Fruit fly (Drosophila melanogaster) whole organism, embryonic: ENCODE data around the gene CG17777.

Experiments used
- Antp ChIP-seq: fragments of 200-800 bp; sonication (Bioruptor generic); optimal IDR thresholded peaks from 3 replicates; lab custom pipeline; 2016; ENCODE audit warnings: missing biosample characterization, missing genetic modification characterization
- Bgb ChIP-seq: fragments of 200-800 bp; sonication (Bioruptor generic); IDR thresholded peaks from 2 replicates; pipeline ENCODE4 v1.3.6; 2022; ENCODE audit warnings: missing biosample characterization, missing genetic modification characterization; ENCODE audit not compliant: partially characterized antibody
- Blimp-1 ChIP-seq: fragments of 200-800 bp; sonication (Bioruptor generic); optimal IDR thresholded peaks from 3 replicates; lab custom pipeline; 2018; ENCODE audit warnings: missing biosample characterization, missing genetic modification characterization, mild to moderate bottlenecking, moderate library complexity, missing genetic modification reagents
- BtbVII ChIP-seq: fragments of 200-800 bp; sonication (Bioruptor generic); optimal IDR thresholded peaks from 3 replicates; lab custom pipeline; 2017; ENCODE audit warnings: missing biosample characterization, mild to moderate bottlenecking, missing genetic modification characterization
- CG10654 ChIP-seq: fragments of 200-800 bp; sonication (Bioruptor generic); optimal IDR thresholded peaks from 2 replicates; lab custom pipeline; 2016; ENCODE audit warnings: missing biosample characterization, missing genetic modification characterization
- CG10959 ChIP-seq: fragments of 200-800 bp; sonication (Bioruptor generic); IDR thresholded peaks from 2 replicates; pipeline ENCODE4 v1.3.6; 2022; ENCODE audit warnings: missing biosample characterization, missing genetic modification characterization
- CG12071 ChIP-seq: fragments of 200-800 bp; sonication (Bioruptor generic); optimal IDR thresholded peaks from 3 replicates; lab custom pipeline; 2018; ENCODE audit warnings: missing biosample characterization, mild to moderate bottlenecking, missing genetic modification characterization
- CG12219 ChIP-seq: fragments of 200-800 bp; sonication (Bioruptor generic); optimal IDR thresholded peaks from 3 replicates; lab custom pipeline; 2018; ENCODE audit warnings: missing biosample characterization, mild to moderate bottlenecking, missing genetic modification characterization
- CG13624 ChIP-seq: fragments of 200-800 bp; sonication (Bioruptor generic); optimal IDR thresholded peaks from 2 replicates; lab custom pipeline; 2016; ENCODE audit warnings: missing biosample characterization, missing genetic modification characterization
- CG14050 ChIP-seq: fragments of 200-800 bp; sonication (Bioruptor generic); IDR thresholded peaks from 3 replicates; pipeline ENCODE4 v1.3.6; 2022; ENCODE audit warnings: missing biosample characterization, missing genetic modification characterization
- CG15011 ChIP-seq: fragments of 200-800 bp; sonication (Bioruptor generic); optimal IDR thresholded peaks from 3 replicates; lab custom pipeline; 2018; ENCODE audit warnings: missing biosample characterization, mild to moderate bottlenecking, missing genetic modification characterization
- CG15269 ChIP-seq: fragments of 200-800 bp; sonication (Bioruptor generic); optimal IDR thresholded peaks from 2 replicates; lab custom pipeline; 2018; ENCODE audit warnings: missing biosample characterization, mild to moderate bottlenecking, missing genetic modification characterization, moderate library complexity
- CG1602 ChIP-seq: fragments of 200-800 bp; sonication (Bioruptor generic); optimal IDR thresholded peaks from 3 replicates; lab custom pipeline; 2016; ENCODE audit warnings: missing biosample characterization, missing genetic modification characterization
- CG16779 ChIP-seq: fragments of 200-800 bp; sonication (Bioruptor generic); IDR thresholded peaks from 2 replicates; pipeline ENCODE4 v1.3.6; 2022; ENCODE audit warnings: missing biosample characterization, missing genetic modification characterization
- CG16863 ChIP-seq: fragments of 200-800 bp; sonication (Bioruptor generic); optimal IDR thresholded peaks from 3 replicates; lab custom pipeline; 2016; ENCODE audit warnings: missing biosample characterization, missing genetic modification characterization
- CG18262 ChIP-seq: fragments of 200-800 bp; optimal IDR thresholded peaks from 3 replicates; lab custom pipeline; 2019; ENCODE audit warnings: missing biosample characterization, mild to moderate bottlenecking, missing genetic modification characterization, moderate library complexity
- CG18619 ChIP-seq: fragments of 200-800 bp; sonication (Bioruptor generic); optimal IDR thresholded peaks from 3 replicates; lab custom pipeline; 2017; ENCODE audit warnings: missing biosample characterization, mild to moderate bottlenecking, missing genetic modification characterization
- CG2712 ChIP-seq: fragments of 200-800 bp; optimal IDR thresholded peaks from 3 replicates; lab custom pipeline; 2019; ENCODE audit warnings: missing biosample characterization, mild to moderate bottlenecking, missing genetic modification characterization, moderate library complexity
- CG30431 ChIP-seq: fragments of 200-800 bp; sonication (Bioruptor generic); optimal IDR thresholded peaks from 2 replicates; lab custom pipeline; 2017; ENCODE audit warnings: missing biosample characterization, missing genetic modification characterization
- CG31388 ChIP-seq: fragments of 200-800 bp; sonication (Bioruptor generic); optimal IDR thresholded peaks from 2 replicates; lab custom pipeline; 2016; ENCODE audit warnings: missing biosample characterization, missing genetic modification characterization
- CG34224 ChIP-seq: fragments of 200-800 bp; sonication (Bioruptor generic); IDR thresholded peaks from 3 replicates; pipeline ENCODE4 v1.3.6; 2022; ENCODE audit warnings: missing biosample characterization, missing genetic modification characterization; ENCODE audit not compliant: partially characterized antibody
- CG4730 ChIP-seq: fragments of 200-800 bp; sonication (Bioruptor generic); IDR thresholded peaks from 2 replicates; pipeline ENCODE4 v1.3.6; 2022; ENCODE audit warnings: missing biosample characterization, missing genetic modification characterization
- CG4820 ChIP-seq: fragments of 200-800 bp; sonication (Bioruptor generic); optimal IDR thresholded peaks from 3 replicates; lab custom pipeline; 2016; ENCODE audit warnings: missing biosample characterization, missing genetic modification characterization
- CG6689 ChIP-seq: fragments of 200-800 bp; sonication (Bioruptor generic); IDR thresholded peaks from 2 replicates; pipeline ENCODE4 v1.3.6; 2022; ENCODE audit warnings: missing biosample characterization, missing genetic modification characterization
- CG6791 ChIP-seq: fragments of 200-800 bp; sonication (Bioruptor generic); IDR thresholded peaks from 3 replicates; pipeline ENCODE4 v1.3.6; 2022; ENCODE audit warnings: missing biosample characterization, missing genetic modification characterization; ENCODE audit not compliant: partially characterized antibody
- Dbx ChIP-seq: fragments of 200-800 bp; sonication (Bioruptor generic); IDR thresholded peaks from 3 replicates; pipeline ENCODE4 v1.3.6; 2022; ENCODE audit warnings: missing biosample characterization, missing genetic modification characterization
- Deaf1 ChIP-seq: fragments of 200-800 bp; optimal IDR thresholded peaks from 3 replicates; lab custom pipeline; 2019; ENCODE audit warnings: missing biosample characterization, mild to moderate bottlenecking, missing genetic modification characterization, moderate library complexity
- Dek ChIP-seq: fragments of 200-800 bp; sonication (Bioruptor generic); optimal IDR thresholded peaks from 3 replicates; lab custom pipeline; 2019; ENCODE audit warnings: missing biosample characterization, mild to moderate bottlenecking, missing genetic modification characterization, moderate library complexity
- Hr3 ChIP-seq: fragments of 200-800 bp; sonication (Bioruptor generic); optimal IDR thresholded peaks from 3 replicates; lab custom pipeline; 2016; ENCODE audit warnings: missing biosample characterization, missing genetic modification characterization
- Mes4 ChIP-seq: fragments of 200-800 bp; sonication (Bioruptor generic); optimal IDR thresholded peaks from 2 replicates; lab custom pipeline; 2016; ENCODE audit warnings: missing biosample characterization, missing genetic modification characterization
- NFAT ChIP-seq: fragments of 200-800 bp; sonication (Bioruptor generic); IDR thresholded peaks from 2 replicates; pipeline ENCODE4 v1.3.6; 2022; ENCODE audit warnings: missing biosample characterization, missing genetic modification characterization
- NK7.1 ChIP-seq: fragments of 200-800 bp; sonication (Bioruptor generic); optimal IDR thresholded peaks from 3 replicates; lab custom pipeline; 2016; ENCODE audit warnings: missing biosample characterization, missing genetic modification characterization
- Sin3A ChIP-seq: fragments of >200 bp; optimal IDR thresholded peaks from 2 replicates; lab custom pipeline; 2018
- ac ChIP-seq: fragments of 200-800 bp; sonication (Bioruptor generic); optimal IDR thresholded peaks from 3 replicates; lab custom pipeline; 2017; ENCODE audit warnings: missing biosample characterization, mild to moderate bottlenecking, missing genetic modification characterization
- crol ChIP-seq: fragments of 200-800 bp; sonication (Bioruptor generic); IDR thresholded peaks from 2 replicates; pipeline ENCODE4 v1.3.6; 2022; ENCODE audit warnings: missing biosample characterization, missing genetic modification characterization
- dpn ChIP-seq, 2 experiments: fragments of 200-800 bp; sonication (Bioruptor generic); optimal IDR thresholded peaks; 3 replicates each; lab custom pipeline; 2016; ENCODE audit warnings: missing biosample characterization in 2 of 2, missing genetic modification characterization in 2 of 2
- fd96Cb ChIP-seq: fragments of 200-800 bp; sonication (Bioruptor generic); optimal IDR thresholded peaks from 2 replicates; lab custom pipeline; 2018; ENCODE audit warnings: missing biosample characterization, mild to moderate bottlenecking, missing genetic modification characterization, moderate library complexity
- ftz-f1 ChIP-seq: fragments of 200-800 bp; sonication (Bioruptor generic); optimal IDR thresholded peaks from 2 replicates; lab custom pipeline; 2016; ENCODE audit warnings: missing biosample characterization, missing genetic modification characterization
- gfzf ChIP-seq: fragments of 200-800 bp; sonication (Bioruptor generic); optimal IDR thresholded peaks from 2 replicates; lab custom pipeline; 2016; ENCODE audit warnings: missing biosample characterization, mild to moderate bottlenecking, missing genetic modification characterization, moderate library complexity
- grau ChIP-seq: fragments of 200-800 bp; optimal IDR thresholded peaks from 3 replicates; lab custom pipeline; 2019; ENCODE audit warnings: missing biosample characterization, mild to moderate bottlenecking, missing genetic modification characterization, moderate library complexity
- p53 ChIP-seq: fragments of 200-800 bp; sonication (Bioruptor generic); optimal IDR thresholded peaks from 2 replicates; lab custom pipeline; 2016; ENCODE audit warnings: missing biosample characterization, missing genetic modification characterization
- peb ChIP-seq: fragments of 200-800 bp; sonication (Bioruptor generic); IDR thresholded peaks from 2 replicates; pipeline ENCODE4 v1.3.6; 2022; ENCODE audit warnings: missing biosample characterization, missing genetic modification characterization
- phol ChIP-seq: fragments of 200-800 bp; sonication (Bioruptor generic); optimal IDR thresholded peaks from 3 replicates; lab custom pipeline; 2018; ENCODE audit warnings: missing biosample characterization, mild to moderate bottlenecking, missing genetic modification characterization, moderate library complexity
- rib ChIP-seq: fragments of 200-800 bp; sonication (Bioruptor generic); IDR thresholded peaks from 2 replicates; pipeline ENCODE4 v1.3.6; 2022; ENCODE audit warnings: missing biosample characterization, missing genetic modification characterization
- ro ChIP-seq: fragments of 200-800 bp; sonication (Bioruptor generic); IDR thresholded peaks from 2 replicates; pipeline ENCODE4 v1.3.6; 2022; ENCODE audit warnings: missing biosample characterization, missing genetic modification characterization
- sens ChIP-seq: fragments of 200-800 bp; sonication (Bioruptor generic); peaks from one replicate; lab custom pipeline; 2016; ENCODE audit warnings: missing biosample characterization, missing genetic modification characterization
- sens-2 ChIP-seq: fragments of 200-800 bp; sonication (Bioruptor generic); IDR thresholded peaks from 2 replicates; pipeline ENCODE4 v1.3.6; 2022; ENCODE audit warnings: missing biosample characterization, missing genetic modification characterization
- seq ChIP-seq: fragments of 200-800 bp; sonication (Bioruptor generic); IDR thresholded peaks from 2 replicates; pipeline ENCODE4 v1.3.6; 2022; ENCODE audit warnings: missing biosample characterization, missing genetic modification characterization
- stwl ChIP-seq: fragments of 200-800 bp; sonication (Bioruptor generic); optimal IDR thresholded peaks from 3 replicates; lab custom pipeline; 2018; ENCODE audit warnings: missing biosample characterization, mild to moderate bottlenecking, missing genetic modification characterization, moderate library complexity
- tap ChIP-seq: fragments of 200-800 bp; optimal IDR thresholded peaks from 3 replicates; lab custom pipeline; 2019; ENCODE audit warnings: missing biosample characterization, mild to moderate bottlenecking, missing genetic modification characterization, moderate library complexity
- tna ChIP-seq: fragments of 200-800 bp; sonication (Bioruptor generic); IDR thresholded peaks from 2 replicates; pipeline ENCODE4 v1.3.6; 2022; ENCODE audit warnings: missing biosample characterization, missing genetic modification characterization; ENCODE audit not compliant: partially characterized antibody
- vvl ChIP-seq: fragments of 200-800 bp; sonication (Bioruptor generic); IDR thresholded peaks from 2 replicates; pipeline ENCODE4 v1.3.6; 2022; ENCODE audit warnings: missing biosample characterization, missing genetic modification characterization
- zfh2 ChIP-seq: fragments of 200-800 bp; sonication (Bioruptor generic); optimal IDR thresholded peaks from 2 replicates; lab custom pipeline; 2016; ENCODE audit warnings: missing biosample characterization, missing genetic modification characterization

CG17777 gene

dm6 chrX:2219899-2220298 lies 33.2 kb downstream of the CG17777 start (continued):
- no peak for TF ChIP-seq CG6791 (GFP tag; lab: Robert Waterston, UW)
- TF ChIP-seq CG30431: no peak
- TF ChIP-seq crol (GFP tag; lab: Robert Waterston, UW): no peak
- TF ChIP-seq rib (GFP tag; lab: Robert Waterston, UW): no peak
- TF ChIP-seq Mes4 (GFP tag; lab: Kevin White, UChicago): no peak
- no peak for TF ChIP-seq seq (GFP tag; lab: Robert Waterston, UW)
- no peak for TF ChIP-seq Dek (tag; lab: Kevin White, UChicago)
- no peak for TF ChIP-seq Hr3 (GFP tag; lab: Kevin White, UChicago)
- TF ChIP-seq Sin3A (lab: Kevin White, UChicago): no peak
- TF ChIP-seq CG1602: no peak
- no peak for TF ChIP-seq CG15269 (tag; lab: Kevin White, UChicago)
- no peak for TF ChIP-seq CG13624 (GFP tag; lab: Kevin White, UChicago)
- TF ChIP-seq ac (GFP tag; lab: Kevin White, UChicago): no peak
- TF ChIP-seq Blimp-1: peak; percentile 42
- TF ChIP-seq CG4730 (GFP tag; lab: Robert Waterston, UW): no peak
- TF ChIP-seq CG10654 (GFP tag; lab: Kevin White, UChicago): no peak
- peak; percentile 7 for TF ChIP-seq CG2712
- TF ChIP-seq CG6689 (GFP tag; lab: Robert Waterston, UW): no peak
- no peak for TF ChIP-seq CG16779 (GFP tag; lab: Robert Waterston, UW)
- TF ChIP-seq ro (GFP tag; lab: Robert Waterston, UW): no peak
- TF ChIP-seq CG34224 (GFP tag; lab: Robert Waterston, UW): no peak
- no peak for TF ChIP-seq CG18619 (GFP tag; lab: Kevin White, UChicago)
- no peak for TF ChIP-seq gfzf
- TF ChIP-seq grau (tag; lab: Kevin White, UChicago): peak; percentile 2
- TF ChIP-seq ftz-f1: no peak
- no peak for TF ChIP-seq sens-2 (GFP tag; lab: Robert Waterston, UW)
- TF ChIP-seq p53 (GFP tag; lab: Kevin White, UChicago): no peak
- peak; percentile 5 for TF ChIP-seq CG16863
- TF ChIP-seq zfh2 (GFP tag; lab: Kevin White, UChicago): no peak
- no peak for TF ChIP-seq BtbVII
- no peak for TF ChIP-seq CG31388 (GFP tag; lab: Kevin White, UChicago)
- no peak for TF ChIP-seq CG12219 (GFP tag; lab: Kevin White, UChicago)
- no peak for TF ChIP-seq peb (GFP tag; lab: Robert Waterston, UW)
- no peak for TF ChIP-seq NFAT (GFP tag; lab: Robert Waterston, UW)
- no peak for TF ChIP-seq CG15011 (GFP tag; lab: Kevin White, UChicago)
- no peak for TF ChIP-seq tap (tag; lab: Kevin White, UChicago)
- TF ChIP-seq tna (GFP tag; lab: Robert Waterston, UW): no peak
- TF ChIP-seq NK7.1: no peak
- TF ChIP-seq CG18262 (tag; lab: Kevin White, UChicago): peak; percentile 10
- TF ChIP-seq dpn (GFP tag; optimal IDR thresholded peaks at IDR 0.05; lab: Kevin White, UChicago): no peak
- peak; percentile 79 for TF ChIP-seq sens (GFP tag; lab: Kevin White, UChicago)
- peak; percentile 29; the same call in 1 of the 2 replicates for TF ChIP-seq vvl (GFP tag; lab: Robert Waterston, UW)
- no peak for TF ChIP-seq CG14050 (GFP tag; lab: Robert Waterston, UW)
- TF ChIP-seq Bgb: no peak
- no peak for TF ChIP-seq Dbx (GFP tag; lab: Robert Waterston, UW)
- TF ChIP-seq fd96Cb: peak; percentile 12
- no peak for TF ChIP-seq CG10959 (GFP tag; lab: Robert Waterston, UW)
- no peak for TF ChIP-seq CG4820 (GFP tag; lab: Kevin White, UChicago)
- no peak for TF ChIP-seq Antp (GFP tag; lab: Kevin White, UChicago)
- peak; percentile 33 for TF ChIP-seq phol
- TF ChIP-seq Deaf1 (tag; lab: Kevin White, UChicago): no peak
- no peak for TF ChIP-seq CG12071
- TF ChIP-seq stwl (tag; lab: Kevin White, UChicago): no peak
